Fruit fly (Drosophila melanogaster): Measurements from ENCODE around the gene Syn.

The Syn gene

dm6 chr3R:10261800-10262199, 71.3 kb downstream of the Syn start, which contains the start of the genes Sirt6 and pont (continued):
- no peak for TF ChIP-seq chm (GFP tag; IDR thresholded peaks at IDR 0.05)
- peak; percentile 84 for TF ChIP-seq Nf-YB (GFP tag; optimal IDR thresholded peaks at IDR 0.05)
- no peak for TF ChIP-seq ham (GFP tag; IDR thresholded peaks at IDR 0.05)
- TF ChIP-seq CG33213 (GFP tag; optimal IDR thresholded peaks at IDR 0.05): peak; percentile 14
- TF ChIP-seq ERR (GFP tag; optimal IDR thresholded peaks at IDR 0.05): peak; percentile 5
- TF ChIP-seq Blimp-1 (GFP tag; optimal IDR thresholded peaks at IDR 0.05): peak; percentile 95
- peak; percentile 23 for TF ChIP-seq Hmx (GFP tag; optimal IDR thresholded peaks at IDR 0.05)
- TF ChIP-seq CG2202 (tag; optimal IDR thresholded peaks at IDR 0.05): peak; percentile 89
- peak; percentile 96 for TF ChIP-seq CG7271 (tag; optimal IDR thresholded peaks at IDR 0.05)
- TF ChIP-seq HHEX (GFP tag; optimal IDR thresholded peaks at IDR 0.05): peak; percentile 92
- peak; percentile 55 for TF ChIP-seq HLH54F (GFP tag; optimal IDR thresholded peaks at IDR 0.05)
- peak; percentile 96 for TF ChIP-seq CG17359 (tag; optimal IDR thresholded peaks at IDR 0.05)
- peak; percentile 40 for TF ChIP-seq Atf3 (GFP tag; optimal IDR thresholded peaks at IDR 0.05)
- peak; percentile 94 for TF ChIP-seq CG10147 (GFP tag; optimal IDR thresholded peaks at IDR 0.05)
- TF ChIP-seq dysf (GFP tag; IDR thresholded peaks at IDR 0.05): no peak
- TF ChIP-seq CG6654 (GFP tag; optimal IDR thresholded peaks at IDR 0.05): peak; percentile 72
- TF ChIP-seq Hr78 (GFP tag; optimal IDR thresholded peaks at IDR 0.05): peak in 1 of 2 experiments; percentile 80
- peak; percentile 93 for TF ChIP-seq CG13894 (tag; optimal IDR thresholded peaks at IDR 0.05)
- peak; percentile 66 for TF ChIP-seq Jarid2 (GFP tag; optimal IDR thresholded peaks at IDR 0.05)
- peak; percentile 98 for TF ChIP-seq CG8924 (tag; optimal IDR thresholded peaks at IDR 0.05)
- no peak for TF ChIP-seq dan (GFP tag; IDR thresholded peaks at IDR 0.05)
- peak; percentile 89 for TF ChIP-seq CG31388 (GFP tag; optimal IDR thresholded peaks at IDR 0.05)
- peak; percentile 98 for TF ChIP-seq dmrt11E (tag; optimal IDR thresholded peaks at IDR 0.05)
- TF ChIP-seq CG12769 (tag; optimal IDR thresholded peaks at IDR 0.05): peak; percentile 70
- TF ChIP-seq nerfin-1 (tag; optimal IDR thresholded peaks at IDR 0.05): peak; percentile 92
- peak; percentile 80 for TF ChIP-seq lbe (GFP tag; optimal IDR thresholded peaks at IDR 0.05)
- TF ChIP-seq Spps (tag; optimal IDR thresholded peaks at IDR 0.05): peak; percentile 95
- peak; percentile 97 for TF ChIP-seq CG8388 (GFP tag; optimal IDR thresholded peaks at IDR 0.05)
- TF ChIP-seq insv (GFP tag; optimal IDR thresholded peaks at IDR 0.05): peak in 1 of 2 experiments; percentile 58
- TF ChIP-seq cwo (GFP tag; optimal IDR thresholded peaks at IDR 0.05): peak; percentile 94
- TF ChIP-seq ttk (GFP tag; IDR thresholded peaks at IDR 0.05): no peak
- peak; percentile 41 to 96 for TF ChIP-seq Hr51 (GFP tag; optimal IDR thresholded peaks at IDR 0.05)
- peak; percentile 1 for TF ChIP-seq CG11398 (GFP tag; optimal IDR thresholded peaks at IDR 0.05)
- TF ChIP-seq CG12236 (GFP tag; optimal IDR thresholded peaks at IDR 0.05): no peak
- TF ChIP-seq croc (GFP tag; conservative IDR thresholded peaks at IDR 0.05): peak; percentile 96
- peak; percentile 33 for TF ChIP-seq Bdp1 (GFP tag; optimal IDR thresholded peaks at IDR 0.05)
- peak; percentile 73 for TF ChIP-seq Hand (GFP tag; optimal IDR thresholded peaks at IDR 0.05)
- TF ChIP-seq D (optimal IDR thresholded peaks at IDR 0.05): no peak
- TF ChIP-seq D (GFP tag; optimal IDR thresholded peaks at IDR 0.05): peak; percentile 91
- TF ChIP-seq CG11723 (GFP tag; optimal IDR thresholded peaks at IDR 0.05): peak; percentile 80
- peak; percentile 46 for TF ChIP-seq CG4707 (GFP tag; optimal IDR thresholded peaks at IDR 0.05)
- TF ChIP-seq CG12744 (GFP tag; optimal IDR thresholded peaks at IDR 0.05): peak; percentile 53
- peak; percentile 96 for TF ChIP-seq CG15269 (tag; optimal IDR thresholded peaks at IDR 0.05)
- peak; percentile 94 for TF ChIP-seq Max (GFP tag; optimal IDR thresholded peaks at IDR 0.05)
- peak; percentile 81 for TF ChIP-seq CG6765 (GFP tag; optimal IDR thresholded peaks at IDR 0.05)
- TF ChIP-seq H2.0 (GFP tag; IDR thresholded peaks at IDR 0.05): no peak
- peak; percentile 87 for TF ChIP-seq psq (GFP tag; optimal IDR thresholded peaks at IDR 0.05)
- TF ChIP-seq CG2199 (GFP tag; IDR thresholded peaks at IDR 0.05): no peak
- no peak for TF ChIP-seq Dref (GFP tag; IDR thresholded peaks at IDR 0.05)
- TF ChIP-seq CG14860 (GFP tag; IDR thresholded peaks at IDR 0.05; ENCODE audit: partially characterized antibody): no peak

All from whole organism, embryonic.